Worm (Caenorhabditis elegans) whole organism, L1 larva: ENCODE measurements around the gene F58F6.6.
A peak's percentile ranks its signal among the peaks of the same experiment; 100 is the strongest.

Experiments used
- C04F5.9 ChIP-seq: sonication (generic microtip); optimal IDR thresholded peaks from 2 replicates; lab custom pipeline; 2016; ENCODE audit warnings: missing genetic modification characterization, missing compliant biosample characterization
- C16A3.4 ChIP-seq: fragments of 150-350 bp; optimal IDR thresholded peaks from 2 replicates; lab custom pipeline; 2014; ENCODE audit warnings: missing biosample characterization, missing genetic modification characterization
- C34B4.2 ChIP-seq: sonication (generic microtip); optimal IDR thresholded peaks from 2 replicates; lab custom pipeline; 2017; ENCODE audit warnings: mild to moderate bottlenecking, missing genetic modification characterization, missing compliant biosample characterization
- F16B12.6 ChIP-seq: fragments of 150-350 bp; optimal IDR thresholded peaks from 2 replicates; lab custom pipeline; 2014; ENCODE audit warnings: missing biosample characterization, missing genetic modification characterization
- alr-1 ChIP-seq: fragments of 200-800 bp; sonication (Bioruptor generic); optimal IDR thresholded peaks from 2 replicates; lab custom pipeline; 2018; ENCODE audit warnings: borderline replicate concordance, mild to moderate bottlenecking, missing genetic modification characterization, missing compliant biosample characterization
- aly-2 ChIP-seq: fragments of 150-350 bp; optimal IDR thresholded peaks from 2 replicates; lab custom pipeline; 2014; ENCODE audit warnings: missing biosample characterization, missing genetic modification characterization
- ama-1 ChIP-seq: fragments of 150-350 bp; optimal IDR thresholded peaks from 2 replicates; lab custom pipeline; 2014
- blmp-1 ChIP-seq: fragments of 150-350 bp; optimal IDR thresholded peaks from 2 replicates; lab custom pipeline; 2014; ENCODE audit warnings: missing biosample characterization, missing genetic modification characterization
- ceh-8 ChIP-seq: fragments of 200-800 bp; sonication (Bioruptor generic); optimal IDR thresholded peaks from 2 replicates; lab custom pipeline; 2018; ENCODE audit warnings: mild to moderate bottlenecking, missing genetic modification characterization, moderate library complexity, missing compliant biosample characterization
- ceh-82 ChIP-seq, 3 experiments: fragments of 150-350 bp in 1 of 3; sonication (generic microtip) in 2 of 3; optimal IDR thresholded peaks; 2 replicates each; lab custom pipeline; 2014 to 2017; ENCODE audit warnings: missing biosample characterization in 3 of 3, missing genetic modification characterization in 3 of 3
- ceh-88 ChIP-seq: fragments of 200-800 bp; sonication (Bioruptor generic); IDR thresholded peaks from 2 replicates; pipeline ENCODE4 v1.3.6; 2022; ENCODE audit warnings: missing genetic modification characterization, missing compliant biosample characterization
- dsc-1 ChIP-seq: sonication (generic microtip); optimal IDR thresholded peaks from 2 replicates; lab custom pipeline; 2016; ENCODE audit warnings: mild to moderate bottlenecking, missing genetic modification characterization, missing compliant biosample characterization
- efl-3 ChIP-seq: fragments of 200-800 bp; sonication (Bioruptor generic); optimal IDR thresholded peaks from 2 replicates; lab custom pipeline; 2018; ENCODE audit warnings: mild to moderate bottlenecking, missing genetic modification characterization, missing compliant biosample characterization
- egl-27 ChIP-seq, 2 experiments: fragments of 150-350 bp in 1 of 2; sonication (generic microtip); optimal IDR thresholded peaks; 3 replicates each; lab custom pipeline; 2017 to 2018; ENCODE audit warnings: missing biosample characterization in 2 of 2, missing genetic modification characterization in 2 of 2, missing genetic modification reagents in 2 of 2
- elt-2 ChIP-seq: sonication (generic microtip); optimal IDR thresholded peaks from 2 replicates; lab custom pipeline; 2016; ENCODE audit warnings: missing genetic modification characterization, mild to moderate bottlenecking, inconsistent platforms, missing compliant biosample characterization, missing genetic modification reagents
- elt-3 ChIP-seq, 6 experiments: fragments of 150-350 bp in 1 of 6; sonication (generic microtip); optimal IDR thresholded peaks; 2 replicates each; lab custom pipeline; 2017 to 2018; ENCODE audit warnings: missing biosample characterization in 6 of 6, missing genetic modification characterization in 6 of 6, inconsistent platforms in 1 of 6
- fkh-10 ChIP-seq: sonication (generic microtip); optimal IDR thresholded peaks from 2 replicates; lab custom pipeline; 2017; ENCODE audit warnings: missing biosample characterization, missing genetic modification reagents, missing genetic modification characterization
- fkh-8 ChIP-seq: sonication (generic microtip); optimal IDR thresholded peaks from 2 replicates; lab custom pipeline; 2016; ENCODE audit warnings: mild to moderate bottlenecking, missing genetic modification characterization, missing compliant biosample characterization
- fos-1 ChIP-seq: fragments of 150-350 bp; optimal IDR thresholded peaks from 2 replicates; lab custom pipeline; 2014; ENCODE audit warnings: missing biosample characterization, missing genetic modification characterization
- hlh-17 ChIP-seq: fragments of 200-800 bp; sonication (Bioruptor generic); optimal IDR thresholded peaks from 2 replicates; lab custom pipeline; 2018; ENCODE audit warnings: missing genetic modification characterization, mild to moderate bottlenecking, missing compliant biosample characterization, moderate library complexity, borderline replicate concordance
- irx-1 ChIP-seq: sonication (generic microtip); optimal IDR thresholded peaks from 2 replicates; lab custom pipeline; 2016; ENCODE audit warnings: missing genetic modification characterization, missing compliant biosample characterization
- jun-1 ChIP-seq: fragments of 150-350 bp; optimal IDR thresholded peaks from 2 replicates; lab custom pipeline; 2014; ENCODE audit warnings: missing biosample characterization, missing genetic modification reagents, missing genetic modification characterization
- lin-13 ChIP-seq: fragments of 150-350 bp; optimal IDR thresholded peaks from 2 replicates; lab custom pipeline; 2014; ENCODE audit warnings: missing biosample characterization, missing genetic modification reagents, missing genetic modification characterization
- lin-14 ChIP-seq: fragments of 200-800 bp; sonication (Bioruptor generic); optimal IDR thresholded peaks from 2 replicates; lab custom pipeline; 2018; ENCODE audit warnings: mild to moderate bottlenecking, missing genetic modification characterization, moderate library complexity, missing compliant biosample characterization
- lsy-2 ChIP-seq, 2 experiments: fragments of 150-350 bp; optimal IDR thresholded peaks; 2 replicates each; lab custom pipeline; 2014; ENCODE audit warnings: missing biosample characterization in 2 of 2, missing genetic modification characterization in 2 of 2
- mdl-1 ChIP-seq, 2 experiments: fragments of 150-350 bp; optimal IDR thresholded peaks; 2 replicates each; lab custom pipeline; 2014 to 2017; ENCODE audit warnings: missing biosample characterization in 2 of 2, missing genetic modification characterization in 2 of 2, inconsistent platforms in 1 of 2
- mef-2 ChIP-seq: fragments of 150-350 bp; optimal IDR thresholded peaks from 2 replicates; lab custom pipeline; 2014; ENCODE audit warnings: missing biosample characterization, missing genetic modification characterization
- mep-1 ChIP-seq: fragments of 150-350 bp; optimal IDR thresholded peaks from 2 replicates; lab custom pipeline; 2014; ENCODE audit warnings: missing biosample characterization, missing genetic modification characterization
- nhr-11 ChIP-seq: fragments of 150-350 bp; optimal IDR thresholded peaks from 2 replicates; lab custom pipeline; 2014; ENCODE audit warnings: missing biosample characterization, missing genetic modification characterization
- nhr-12 ChIP-seq: sonication (generic microtip); optimal IDR thresholded peaks from 2 replicates; lab custom pipeline; 2017; ENCODE audit warnings: missing biosample characterization, missing genetic modification characterization
- nhr-19 ChIP-seq: fragments of 200-800 bp; sonication (Bioruptor generic); conservative IDR thresholded peaks from 2 replicates; pipeline ENCODE4 v1.3.6; 2022; ENCODE audit warnings: missing genetic modification characterization, missing compliant biosample characterization
- nhr-20 ChIP-seq: sonication (generic microtip); optimal IDR thresholded peaks from 2 replicates; lab custom pipeline; 2016; ENCODE audit warnings: mild to moderate bottlenecking, missing genetic modification characterization, missing compliant biosample characterization
- nhr-237 ChIP-seq: fragments of 150-350 bp; optimal IDR thresholded peaks from 2 replicates; lab custom pipeline; 2014; ENCODE audit warnings: missing biosample characterization, missing genetic modification characterization
- nhr-47 ChIP-seq: sonication (generic microtip); optimal IDR thresholded peaks from 2 replicates; lab custom pipeline; 2016; ENCODE audit warnings: mild to moderate bottlenecking, missing genetic modification characterization, moderate library complexity, missing compliant biosample characterization
- nhr-76 ChIP-seq: sonication (generic microtip); optimal IDR thresholded peaks from 2 replicates; lab custom pipeline; 2017; ENCODE audit warnings: missing biosample characterization, missing genetic modification characterization
- nhr-77 ChIP-seq: fragments of 150-350 bp; optimal IDR thresholded peaks from 2 replicates; lab custom pipeline; 2014; ENCODE audit warnings: missing biosample characterization, missing genetic modification characterization
- nhr-84 ChIP-seq: sonication (generic microtip); optimal IDR thresholded peaks from 2 replicates; lab custom pipeline; 2017; ENCODE audit warnings: missing biosample characterization, missing genetic modification characterization
- nhr-85 ChIP-seq: sonication (generic microtip); peaks from one replicate; lab custom pipeline; 2016; ENCODE audit warnings: missing genetic modification characterization, inconsistent platforms, missing compliant biosample characterization
- nhr-90 ChIP-seq: sonication (generic microtip); optimal IDR thresholded peaks from 2 replicates; lab custom pipeline; 2016; ENCODE audit warnings: mild to moderate bottlenecking, missing genetic modification characterization, missing compliant biosample characterization; ENCODE audit not compliant: poor library complexity
- pag-3 ChIP-seq: sonication (generic microtip); optimal IDR thresholded peaks from 2 replicates; lab custom pipeline; 2017; ENCODE audit warnings: missing genetic modification characterization, mild to moderate bottlenecking, missing compliant biosample characterization, antibody characterized with exemption, borderline replicate concordance; ENCODE audit not compliant: insufficient read depth
- pqm-1 ChIP-seq: sonication (generic microtip); optimal IDR thresholded peaks from 3 replicates; lab custom pipeline; 2017; ENCODE audit warnings: missing biosample characterization, missing genetic modification characterization
- rnt-1 ChIP-seq: sonication (generic microtip); optimal IDR thresholded peaks from 2 replicates; lab custom pipeline; 2016; ENCODE audit warnings: mild to moderate bottlenecking, missing genetic modification characterization, moderate library complexity, missing compliant biosample characterization
- skn-1 ChIP-seq: fragments of 150-350 bp; optimal IDR thresholded peaks from 2 replicates; lab custom pipeline; 2014; ENCODE audit warnings: missing biosample characterization, missing genetic modification characterization
- snu-23 ChIP-seq: sonication (generic microtip); optimal IDR thresholded peaks from 2 replicates; lab custom pipeline; 2016; ENCODE audit warnings: missing genetic modification characterization, missing compliant biosample characterization
- sup-37 ChIP-seq: fragments of 200-800 bp; sonication (Bioruptor generic); optimal IDR thresholded peaks from 2 replicates; lab custom pipeline; 2018; ENCODE audit warnings: mild to moderate bottlenecking, missing genetic modification characterization, missing compliant biosample characterization
- swsn-7 ChIP-seq: sonication (generic microtip); optimal IDR thresholded peaks from 2 replicates; lab custom pipeline; 2016; ENCODE audit warnings: missing genetic modification characterization, missing compliant biosample characterization
- tbx-2 ChIP-seq: sonication (generic microtip); optimal IDR thresholded peaks from 2 replicates; lab custom pipeline; 2016; ENCODE audit warnings: missing genetic modification characterization, missing compliant biosample characterization
- tlp-1 ChIP-seq: fragments of 150-350 bp; optimal IDR thresholded peaks from 2 replicates; lab custom pipeline; 2014; ENCODE audit warnings: missing biosample characterization, missing genetic modification characterization
- unc-130 ChIP-seq: fragments of 150-350 bp; optimal IDR thresholded peaks from 2 replicates; lab custom pipeline; 2017; ENCODE audit warnings: missing biosample characterization, missing genetic modification characterization, inconsistent platforms
- unc-62 ChIP-seq: fragments of 150-350 bp; optimal IDR thresholded peaks from 2 replicates; lab custom pipeline; 2014; ENCODE audit warnings: missing biosample characterization, missing genetic modification reagents, missing genetic modification characterization
- xbp-1 ChIP-seq: sonication (generic microtip); optimal IDR thresholded peaks from 2 replicates; lab custom pipeline; 2016; ENCODE audit warnings: missing genetic modification characterization, missing compliant biosample characterization
- ztf-4 ChIP-seq: fragments of 150-350 bp; optimal IDR thresholded peaks from 2 replicates; lab custom pipeline; 2014; ENCODE audit warnings: missing biosample characterization, missing genetic modification characterization

F58F6.6 gene

DNA sequence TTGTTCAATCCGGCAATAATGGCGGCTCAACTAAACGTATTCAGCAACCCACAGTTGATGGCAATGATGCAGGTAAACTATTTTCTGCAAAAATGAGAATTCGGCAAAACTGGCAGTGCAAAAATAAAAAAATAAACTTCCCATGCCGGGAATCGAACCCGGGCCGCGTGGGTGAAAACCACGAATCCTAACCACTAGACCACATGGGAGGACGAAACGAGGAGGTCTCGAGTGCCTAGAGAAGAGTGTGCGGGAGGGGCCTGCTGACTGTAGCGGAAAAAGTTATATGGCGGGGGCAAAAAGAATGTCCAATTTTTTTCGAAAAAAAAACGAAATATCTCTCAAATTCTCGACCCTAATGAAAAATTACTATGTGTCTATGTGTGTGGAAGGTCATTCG is 47.2 kb downstream of the F58F6.6 start (continued):
- TF ChIP-seq efl-3 (no peak), nhr-47 (tag; lab: Kevin White, UChicago) (peak; percentile 62), swsn-7 (tag; lab: Kevin White, UChicago) (peak; percentile 46), dsc-1 (peak; percentile 40), snu-23 (peak; percentile 79), alr-1 (tag; lab: Kevin White, UChicago) (no peak), jun-1 (tag; lab: Kevin White, UChicago) (no peak), tlp-1 (tag; lab: Kevin White, UChicago) (no peak), ztf-4 (tag; lab: Kevin White, UChicago) (no peak), mdl-1 (tag; optimal IDR thresholded peaks at IDR 0.05; lab: Kevin White, UChicago) (peak in 1 of 2 experiments; percentile 45), nhr-20 (tag; lab: Kevin White, UChicago) (peak; percentile 58), xbp-1 (tag; lab: Kevin White, UChicago) (peak; percentile 17), lsy-2 (tag; optimal IDR thresholded peaks at IDR 0.05; lab: Kevin White, UChicago) (peak; percentile 17 to 54), sup-37 (GFP tag; lab: Kevin White, UChicago) (no peak), nhr-90 (peak; percentile 77), C04F5.9 (tag; lab: Kevin White, UChicago) (no peak), lin-14 (GFP tag; lab: Kevin White, UChicago) (peak; percentile 43), fkh-10 (no peak), nhr-237 (tag; lab: Kevin White, UChicago) (no peak), pag-3 (peak; percentile 17), tbx-2 (tag; lab: Kevin White, UChicago) (peak; percentile 45), blmp-1 (no peak), F16B12.6 (no peak), ama-1 (no peak), lin-13 (GFP tag; lab: Kevin White, UChicago) (peak; percentile 52), mep-1 (tag; lab: Kevin White, UChicago) (peak; percentile 59), nhr-19 (GFP tag; lab: Robert Waterston, UW) (peak; percentile 67), C16A3.4 (tag; lab: Kevin White, UChicago) (peak; percentile 31), egl-27 (tag; optimal IDR thresholded peaks at IDR 0.05; lab: Kevin White, UChicago) (no peak), pqm-1 (tag; lab: Kevin White, UChicago) (no peak), skn-1 (tag; lab: Kevin White, UChicago) (peak; percentile 24), mef-2 (tag; lab: Kevin White, UChicago) (no peak), C34B4.2 (no peak), aly-2 (tag; lab: Kevin White, UChicago) (no peak), nhr-76 (tag; lab: Kevin White, UChicago) (no peak), irx-1 (tag; lab: Kevin White, UChicago) (peak; percentile 7), nhr-77 (no peak), fkh-8 (tag; lab: Kevin White, UChicago) (no peak), ceh-8 (GFP tag; lab: Kevin White, UChicago) (no peak), rnt-1 (tag; lab: Kevin White, UChicago) (peak; percentile 69), elt-3 (tag; optimal IDR thresholded peaks at IDR 0.05; lab: Kevin White, UChicago) (peak in 1 of 6 experiments; percentile 17)
- TF ChIP-seq, all 84 proteins: peak for 29

DNA sequence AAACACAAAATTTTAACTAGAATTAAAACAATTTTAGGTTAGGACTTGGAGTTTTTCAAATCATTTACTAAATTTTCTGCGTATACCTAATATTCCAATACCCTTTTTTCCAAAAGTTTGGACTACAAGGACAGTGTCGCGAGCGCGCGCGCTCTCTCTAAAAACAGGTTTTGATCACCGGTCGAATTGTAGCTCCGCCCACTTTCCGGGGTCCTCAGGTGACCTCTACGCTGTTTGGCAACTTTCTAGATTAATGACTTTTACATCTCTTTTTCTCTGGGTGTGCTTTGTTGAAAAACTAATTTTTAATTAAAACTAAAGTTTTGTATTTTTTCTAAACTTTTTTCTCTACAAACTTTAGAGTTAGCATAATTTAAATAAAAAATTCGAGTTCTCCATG is 48.1 kb downstream of the F58F6.6 start:
- peak; percentile 9 for TF ChIP-seq swsn-7 (tag; lab: Kevin White, UChicago)
- TF ChIP-seq F16B12.6, result no peak
- TF ChIP-seq nhr-76 (tag; lab: Kevin White, UChicago), result no peak
- no peak for TF ChIP-seq jun-1 (tag; lab: Kevin White, UChicago)
- no peak for TF ChIP-seq lin-13 (GFP tag; lab: Kevin White, UChicago)
- peak; percentile 64 for TF ChIP-seq lin-14 (GFP tag; lab: Kevin White, UChicago)
- no peak for TF ChIP-seq nhr-84 (tag; lab: Kevin White, UChicago)
- peak; percentile 89 for TF ChIP-seq nhr-85 (tag; lab: Kevin White, UChicago)
- no peak for TF ChIP-seq fkh-10
- TF ChIP-seq skn-1 (tag; lab: Kevin White, UChicago), result no peak
- peak; percentile 22 to 25 for TF ChIP-seq lsy-2 (tag; optimal IDR thresholded peaks at IDR 0.05; lab: Kevin White, UChicago)
- TF ChIP-seq tbx-2 (tag; lab: Kevin White, UChicago), result no peak
- peak; percentile 71 for TF ChIP-seq nhr-20 (tag; lab: Kevin White, UChicago)
- no peak for TF ChIP-seq unc-130 (tag; lab: Kevin White, UChicago)
- TF ChIP-seq nhr-237 (tag; lab: Kevin White, UChicago), result no peak
- TF ChIP-seq ceh-82 (tag; optimal IDR thresholded peaks at IDR 0.05; lab: Kevin White, UChicago), result no peak
- TF ChIP-seq nhr-11 (tag; lab: Kevin White, UChicago), result no peak
- TF ChIP-seq fos-1 (tag; lab: Kevin White, UChicago), result no peak
- no peak for TF ChIP-seq pag-3
- TF ChIP-seq unc-62, result no peak
- TF ChIP-seq nhr-12, result no peak
- no peak for TF ChIP-seq ceh-88
- no peak for TF ChIP-seq elt-2 (tag; lab: Kevin White, UChicago)
- peak; percentile 29 for TF ChIP-seq nhr-47 (tag; lab: Kevin White, UChicago)
- no peak for TF ChIP-seq pqm-1 (tag; lab: Kevin White, UChicago)
- no peak for TF ChIP-seq hlh-17 (GFP tag; lab: Kevin White, UChicago)
